Worm (Caenorhabditis elegans) whole organism, late embryonic: Measurements from ENCODE around the gene C44C10.10.

Experiments
- K09A11.1 ChIP-seq: sonication (generic microtip); optimal IDR thresholded peaks from 2 replicates; lab custom pipeline; 2017; ENCODE audit warnings: antibody characterized with exemption, mild to moderate bottlenecking, missing genetic modification characterization, missing compliant biosample characterization; ENCODE audit not compliant: insufficient read depth
- Y22D7AL.16 ChIP-seq: sonication (generic microtip); optimal IDR thresholded peaks from 2 replicates; lab custom pipeline; 2016; ENCODE audit warnings: missing genetic modification characterization, missing compliant biosample characterization
- ahr-1 ChIP-seq: sonication (generic microtip); optimal IDR thresholded peaks from 2 replicates; lab custom pipeline; 2016; ENCODE audit warnings: missing genetic modification characterization, missing compliant biosample characterization
- ceh-14 ChIP-seq: sonication (generic microtip); optimal IDR thresholded peaks from 2 replicates; lab custom pipeline; 2016; ENCODE audit warnings: missing genotype, missing genetic modification characterization, missing compliant biosample characterization
- ceh-18 ChIP-seq: sonication (generic microtip); optimal IDR thresholded peaks from 2 replicates; lab custom pipeline; 2016; ENCODE audit warnings: missing genetic modification characterization, missing compliant biosample characterization
- ceh-19 ChIP-seq: fragments of 200-800 bp; sonication (Bioruptor generic); optimal IDR thresholded peaks from 2 replicates; lab custom pipeline; 2018; ENCODE audit warnings: mild to moderate bottlenecking, missing genetic modification characterization, missing compliant biosample characterization
- ceh-31 ChIP-seq: sonication (generic microtip); optimal IDR thresholded peaks from 2 replicates; lab custom pipeline; 2016; ENCODE audit warnings: missing genetic modification characterization, missing compliant biosample characterization
- ceh-48 ChIP-seq: sonication (generic microtip); optimal IDR thresholded peaks from 2 replicates; lab custom pipeline; 2016; ENCODE audit warnings: missing genetic modification characterization, inconsistent platforms, missing compliant biosample characterization
- che-1 ChIP-seq: sonication (generic microtip); optimal IDR thresholded peaks from 2 replicates; lab custom pipeline; 2016; ENCODE audit warnings: mild to moderate bottlenecking, missing genetic modification characterization, missing compliant biosample characterization
- elt-2 ChIP-seq: sonication (generic microtip); optimal IDR thresholded peaks from 2 replicates; lab custom pipeline; 2016; ENCODE audit warnings: missing genetic modification reagents, missing genetic modification characterization, missing compliant biosample characterization
- elt-4 ChIP-seq: sonication (generic microtip); optimal IDR thresholded peaks from 2 replicates; lab custom pipeline; 2016; ENCODE audit warnings: missing genetic modification characterization, missing compliant biosample characterization
- ets-4 ChIP-seq: sonication (generic microtip); optimal IDR thresholded peaks from 2 replicates; lab custom pipeline; 2016; ENCODE audit warnings: missing genetic modification characterization, missing compliant biosample characterization
- fkh-10 ChIP-seq: fragments of 150-350 bp; optimal IDR thresholded peaks from 2 replicates; lab custom pipeline; 2014; ENCODE audit warnings: missing biosample characterization, missing genetic modification reagents, missing genetic modification characterization
- gmeb-2 ChIP-seq: sonication (generic microtip); optimal IDR thresholded peaks from 2 replicates; lab custom pipeline; 2016; ENCODE audit warnings: missing genetic modification characterization, inconsistent platforms, missing compliant biosample characterization
- hlh-30 ChIP-seq: sonication (generic microtip); optimal IDR thresholded peaks from 2 replicates; lab custom pipeline; 2017; ENCODE audit warnings: antibody characterized with exemption, missing genetic modification characterization, missing compliant biosample characterization; ENCODE audit not compliant: insufficient read depth
- hlh-6 ChIP-seq: sonication (generic microtip); optimal IDR thresholded peaks from 2 replicates; lab custom pipeline; 2016; ENCODE audit warnings: missing genotype, missing genetic modification characterization, missing compliant biosample characterization
- lim-6 ChIP-seq: sonication (generic microtip); optimal IDR thresholded peaks from 2 replicates; lab custom pipeline; 2016; ENCODE audit warnings: missing genetic modification characterization, missing compliant biosample characterization
- madf-2 ChIP-seq: sonication (generic microtip); optimal IDR thresholded peaks from 2 replicates; lab custom pipeline; 2017; ENCODE audit warnings: missing genetic modification characterization, missing compliant biosample characterization
- mec-3 ChIP-seq: sonication (generic microtip); optimal IDR thresholded peaks from 2 replicates; lab custom pipeline; 2016; ENCODE audit warnings: borderline replicate concordance, missing genetic modification characterization, missing compliant biosample characterization
- npax-4 ChIP-seq: sonication (generic microtip); optimal IDR thresholded peaks from 2 replicates; lab custom pipeline; 2016; ENCODE audit warnings: missing genetic modification characterization, missing compliant biosample characterization
- odd-2 ChIP-seq: sonication (generic microtip); optimal IDR thresholded peaks from 2 replicates; lab custom pipeline; 2017; ENCODE audit warnings: antibody characterized with exemption, mild to moderate bottlenecking, missing genetic modification characterization, missing compliant biosample characterization
- pat-9 ChIP-seq: fragments of 200-800 bp; sonication (Bioruptor generic); optimal IDR thresholded peaks from 2 replicates; lab custom pipeline; 2018; ENCODE audit warnings: mild to moderate bottlenecking, missing genetic modification characterization, moderate library complexity, missing compliant biosample characterization
- pax-1 ChIP-seq: fragments of 150-350 bp; optimal IDR thresholded peaks from 2 replicates; lab custom pipeline; 2014; ENCODE audit warnings: missing biosample characterization, missing genetic modification characterization
- pqm-1 ChIP-seq: sonication (generic microtip); optimal IDR thresholded peaks from 2 replicates; lab custom pipeline; 2016; ENCODE audit warnings: missing genetic modification characterization, missing compliant biosample characterization
- ref-2 ChIP-seq: sonication (generic microtip); optimal IDR thresholded peaks from 2 replicates; lab custom pipeline; 2016; ENCODE audit warnings: missing genetic modification characterization, missing compliant biosample characterization
- syd-9 ChIP-seq: sonication (generic microtip); optimal IDR thresholded peaks from 2 replicates; lab custom pipeline; 2016; ENCODE audit warnings: mild to moderate bottlenecking, missing genetic modification characterization, moderate library complexity, missing compliant biosample characterization
- unc-3 ChIP-seq, 2 experiments: fragments of 200-800 bp in 1 of 2; sonication (Bioruptor generic) in 1 of 2; sonication (generic microtip) in 1 of 2; conservative IDR thresholded peaks in 1 of 2; optimal IDR thresholded peaks in 1 of 2; 2 replicates each; pipeline versions ENCODE4 v1.3.6 to Lab custom; 2016 to 2022; ENCODE audit warnings: missing compliant biosample characterization in 2 of 2, missing genetic modification characterization in 2 of 2, missing genetic modification reagents in 1 of 2
- unc-42 ChIP-seq: sonication (generic microtip); optimal IDR thresholded peaks from 2 replicates; lab custom pipeline; 2016; ENCODE audit warnings: missing genotype, missing genetic modification characterization, missing compliant biosample characterization
- zip-5 ChIP-seq: sonication (generic microtip); optimal IDR thresholded peaks from 2 replicates; lab custom pipeline; 2016; ENCODE audit warnings: missing genetic modification characterization, missing compliant biosample characterization

Gene C44C10.10

ce11 chrX:11727761-11728160 lies 37.6 kb downstream of the C44C10.10 start, which contains the start of the genes gst-42 and D1053.2:
gst-42 (minus strand) TSS chrX:11727936.
D1053.2 (plus strand) TSS chrX:11728151.
- no peak for TF ChIP-seq syd-9 (tag; lab: Kevin White, UChicago)
- no peak for TF ChIP-seq lim-6 (tag; lab: Kevin White, UChicago)
- peak; percentile 72 for TF ChIP-seq elt-2
- TF ChIP-seq unc-42 (tag; lab: Kevin White, UChicago): no peak
- TF ChIP-seq hlh-30 (tag; lab: Kevin White, UChicago): peak; percentile 4
- TF ChIP-seq, all 69 proteins: peak for 2

- TF ChIP-seq odd-2 (tag; lab: Kevin White, UChicago) (no peak), Y22D7AL.16 (tag; lab: Kevin White, UChicago) (no peak), pqm-1 (no peak), ceh-18 (tag; lab: Kevin White, UChicago) (no peak), che-1 (tag; lab: Kevin White, UChicago) (no peak), gmeb-2 (tag; lab: Kevin White, UChicago) (no peak), elt-4 (tag; lab: Kevin White, UChicago) (no peak), mec-3 (tag; lab: Kevin White, UChicago) (no peak), ceh-31 (tag; lab: Kevin White, UChicago) (no peak), madf-2 (tag; lab: Kevin White, UChicago) (no peak), fkh-10 (GFP tag; lab: Kevin White, UChicago) (no peak), ahr-1 (tag; lab: Kevin White, UChicago) (no peak), ref-2 (tag; lab: Kevin White, UChicago) (no peak), ceh-19 (GFP tag; lab: Kevin White, UChicago) (no peak)
Measured at ce11 chrX:11732752-11733151, 42.6 kb downstream of the C44C10.10 start.

- TF ChIP-seq pax-1 (tag; lab: Kevin White, UChicago): no peak
- TF ChIP-seq zip-5: no peak
- no peak for TF ChIP-seq npax-4 (tag; lab: Kevin White, UChicago)
- TF ChIP-seq K09A11.1: no peak
- TF ChIP-seq pat-9 (tag; lab: Kevin White, UChicago): no peak
- TF ChIP-seq ceh-48 (tag; lab: Kevin White, UChicago): no peak
- TF ChIP-seq, all 69 proteins: peak for 0
Measured at ce11 chrX:11734110-11734509, 44.0 kb downstream of the C44C10.10 start.

- TF ChIP-seq ceh-31 (tag; lab: Kevin White, UChicago) (no peak), unc-3 (GFP tag; conservative IDR thresholded peaks at IDR 0.05; lab: Robert Waterston, UW) (no peak), unc-3 (tag; optimal IDR thresholded peaks at IDR 0.05; lab: Kevin White, UChicago) (no peak), pax-1 (tag; lab: Kevin White, UChicago) (no peak), hlh-6 (tag; lab: Kevin White, UChicago) (no peak), ets-4 (tag; lab: Kevin White, UChicago) (no peak), ceh-19 (GFP tag; lab: Kevin White, UChicago) (no peak)
Measured at ce11 chrX:11737053-11737452, 46.9 kb downstream of the C44C10.10 start, which contains the start of gene D1053.3. D1053.3 (minus strand) TSS chrX:11737153.

ce11 chrX:11738602-11739100 lies 48.5 kb downstream of the C44C10.10 start, which contains the start of gene nspa-9:
nspa-9 (plus strand) TSS chrX:11739050.
- TF ChIP-seq elt-2 (peak; percentile 43), ceh-14 (tag; lab: Kevin White, UChicago) (no peak), unc-42 (tag; lab: Kevin White, UChicago) (no peak), hlh-30 (tag; lab: Kevin White, UChicago) (peak; percentile 1), hlh-6 (tag; lab: Kevin White, UChicago) (no peak)
